Worm (Caenorhabditis elegans) whole organism, L4/young adult: ENCODE data around the gene srg-69.

Experiments
- W03F9.2 ChIP-seq: fragments of 150-350 bp; optimal IDR thresholded peaks from 2 replicates; lab custom pipeline; 2014; ENCODE audit warnings: missing biosample characterization, missing genetic modification characterization
- dao-5 ChIP-seq: sonication (generic microtip); optimal IDR thresholded peaks from 2 replicates; lab custom pipeline; 2016; ENCODE audit warnings: missing genotype, missing genetic modification characterization, moderate library complexity, missing compliant biosample characterization
- him-1 ChIP-seq: sonication (generic microtip); optimal IDR thresholded peaks from 2 replicates; lab custom pipeline; 2016; ENCODE audit warnings: missing genotype, missing genetic modification reagents, missing genetic modification characterization, missing compliant biosample characterization

DNA sequence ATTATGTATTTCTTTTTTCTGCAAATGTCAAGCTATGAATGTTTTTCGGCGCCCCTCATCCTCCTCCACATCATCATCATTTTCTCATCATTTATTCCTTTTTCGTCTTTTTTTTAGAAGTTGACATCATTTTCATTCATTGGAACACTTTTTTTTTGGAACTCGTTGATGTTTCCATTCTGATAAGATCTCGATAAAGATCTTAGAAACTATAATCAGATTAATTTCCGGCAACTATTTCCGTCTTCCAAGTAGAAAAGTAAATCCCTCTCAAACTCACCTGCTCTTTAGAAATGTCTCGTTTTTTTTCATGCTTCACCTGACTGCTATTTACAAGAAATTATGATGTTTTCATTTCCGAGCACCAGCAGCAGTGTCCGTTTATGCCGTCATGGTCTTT lies 26.6 kb upstream of the srg-69 start:
- TF ChIP-seq dao-5 (tag; lab: Kevin White, UChicago) = no peak
- TF ChIP-seq him-1 (tag; lab: Kevin White, UChicago) = no peak
- no peak for TF ChIP-seq W03F9.2 (tag; lab: Kevin White, UChicago)
